Worm (Caenorhabditis elegans) whole organism, L4 larva: ENCODE data around the gene nhr-76.
A peak's percentile ranks its signal among the peaks of the same experiment; 100 is the strongest.

ENCODE experiments used
- D1046.2 ChIP-seq: fragments of 200-800 bp; sonication (Bioruptor generic); IDR thresholded peaks from 2 replicates; pipeline ENCODE4 v1.3.6; 2022; ENCODE audit warnings: missing genetic modification characterization, missing compliant biosample characterization
- F10B5.3 ChIP-seq: sonication (generic microtip); optimal IDR thresholded peaks from 2 replicates; lab custom pipeline; 2016; ENCODE audit warnings: mild to moderate bottlenecking, missing genetic modification characterization, missing compliant biosample characterization
- F26F4.8 ChIP-seq: fragments of 200-800 bp; sonication (Bioruptor generic); conservative IDR thresholded peaks from 2 replicates; pipeline ENCODE4 v1.3.6; 2022; ENCODE audit warnings: missing genetic modification characterization, missing compliant biosample characterization
- F44E2.7 ChIP-seq: fragments of 200-800 bp; sonication (Bioruptor generic); IDR thresholded peaks from 2 replicates; pipeline ENCODE4 v2.1.2; 2022; ENCODE audit warnings: missing genetic modification characterization, missing compliant biosample characterization
- F49E8.2 ChIP-seq: sonication (generic microtip); optimal IDR thresholded peaks from 2 replicates; lab custom pipeline; 2016; ENCODE audit warnings: missing compliant biosample characterization, mild to moderate bottlenecking, missing genetic modification characterization, borderline replicate concordance
- R02D3.7 ChIP-seq: fragments of 150-350 bp; sonication (generic microtip); optimal IDR thresholded peaks from 3 replicates; lab custom pipeline; 2014; ENCODE audit warnings: missing biosample characterization, missing genetic modification characterization
- T20F7.1 ChIP-seq: fragments of 200-800 bp; sonication (Bioruptor generic); optimal IDR thresholded peaks from 2 replicates; lab custom pipeline; 2018; ENCODE audit warnings: mild to moderate bottlenecking, missing genetic modification characterization, missing compliant biosample characterization
- T26A8.4 ChIP-seq: fragments of 200-800 bp; sonication (Bioruptor generic); IDR thresholded peaks from 2 replicates; pipeline ENCODE4 v1.3.6; 2022; ENCODE audit warnings: missing genetic modification characterization, missing compliant biosample characterization
- Y105C5A.15 ChIP-seq: fragments of 200-800 bp; sonication (Bioruptor generic); IDR thresholded peaks from 2 replicates; pipeline ENCODE4 v1.3.6; 2022; ENCODE audit warnings: missing genetic modification characterization, missing compliant biosample characterization
- Y48G9A.11 ChIP-seq: fragments of 200-800 bp; sonication (Bioruptor generic); IDR thresholded peaks from 2 replicates; pipeline ENCODE4 v1.3.6; 2022; ENCODE audit warnings: missing genetic modification reagents, missing genetic modification characterization, missing compliant biosample characterization
- ZK546.5 ChIP-seq, 2 experiments: sonication (generic microtip); optimal IDR thresholded peaks; 2 replicates each; lab custom pipeline; 2017; ENCODE audit warnings: missing biosample characterization in 2 of 2, missing genetic modification characterization in 2 of 2
- aly-2 ChIP-seq: sonication (generic microtip); optimal IDR thresholded peaks from 2 replicates; lab custom pipeline; 2018; ENCODE audit warnings: missing biosample characterization, missing genetic modification characterization
- arid-1 ChIP-seq: fragments of 200-800 bp; sonication (Bioruptor generic); conservative IDR thresholded peaks from 2 replicates; pipeline ENCODE4 v1.3.6; 2022; ENCODE audit warnings: missing genetic modification reagents, missing genetic modification characterization, missing compliant biosample characterization
- attf-4 ChIP-seq: sonication (generic microtip); optimal IDR thresholded peaks from 3 replicates; lab custom pipeline; 2017; ENCODE audit warnings: missing biosample characterization, missing genetic modification characterization
- ceh-20 ChIP-seq: fragments of 200-800 bp; sonication (Bioruptor generic); IDR thresholded peaks from 2 replicates; pipeline ENCODE4 v1.3.6; 2022; ENCODE audit warnings: missing genetic modification reagents, missing genetic modification characterization, missing compliant biosample characterization
- ceh-28 ChIP-seq: fragments of 150-350 bp; optimal IDR thresholded peaks from 2 replicates; lab custom pipeline; 2014; ENCODE audit warnings: missing biosample characterization, missing genetic modification reagents, missing genetic modification characterization
- ceh-44 ChIP-seq: fragments of 200-800 bp; sonication (Bioruptor generic); IDR thresholded peaks from 2 replicates; pipeline ENCODE4 v1.3.6; 2022; ENCODE audit warnings: missing genetic modification reagents, missing genetic modification characterization, missing compliant biosample characterization
- ces-1 ChIP-seq: fragments of 150-350 bp; sonication (generic microtip); optimal IDR thresholded peaks from 4 replicates; lab custom pipeline; 2014; ENCODE audit warnings: missing biosample characterization, missing genetic modification reagents, missing genetic modification characterization
- daf-12 ChIP-seq: fragments of 150-350 bp; optimal IDR thresholded peaks from 2 replicates; lab custom pipeline; 2014; ENCODE audit warnings: missing biosample characterization, missing genetic modification reagents, missing genetic modification characterization
- daf-8 ChIP-seq: fragments of 200-800 bp; sonication (Bioruptor generic); IDR thresholded peaks from 2 replicates; pipeline ENCODE4 v1.3.6; 2022; ENCODE audit warnings: missing genetic modification characterization, missing compliant biosample characterization
- dmd-9 ChIP-seq: fragments of 200-800 bp; sonication (Bioruptor generic); IDR thresholded peaks from 2 replicates; pipeline ENCODE4 v1.3.6; 2022; ENCODE audit warnings: missing genetic modification reagents, missing genetic modification characterization, missing compliant biosample characterization
- dpl-1 ChIP-seq: fragments of 150-350 bp; optimal IDR thresholded peaks from 2 replicates; lab custom pipeline; 2014; ENCODE audit warnings: missing biosample characterization, missing genetic modification reagents, missing genetic modification characterization
- dve-1 ChIP-seq: sonication (generic microtip); optimal IDR thresholded peaks from 2 replicates; lab custom pipeline; 2017; ENCODE audit warnings: antibody characterized with exemption, mild to moderate bottlenecking, missing genetic modification characterization, missing compliant biosample characterization; ENCODE audit not compliant: insufficient read depth
- gei-8 ChIP-seq: fragments of 200-800 bp; sonication (Bioruptor generic); optimal IDR thresholded peaks from 2 replicates; lab custom pipeline; 2018; ENCODE audit warnings: mild to moderate bottlenecking, missing genetic modification characterization, missing compliant biosample characterization
- hlh-30 ChIP-seq: sonication (generic microtip); optimal IDR thresholded peaks from 2 replicates; lab custom pipeline; 2017; ENCODE audit warnings: antibody characterized with exemption, mild to moderate bottlenecking, missing genetic modification characterization, missing compliant biosample characterization; ENCODE audit not compliant: insufficient read depth
- lin-15B ChIP-seq: fragments of 150-350 bp; sonication (generic microtip); optimal IDR thresholded peaks from 3 replicates; lab custom pipeline; 2014; ENCODE audit warnings: missing biosample characterization, missing genetic modification characterization
- lin-29 ChIP-seq: fragments of 200-800 bp; sonication (Bioruptor generic); IDR thresholded peaks from 2 replicates; pipeline ENCODE4 v1.3.6; 2022; ENCODE audit warnings: missing genetic modification reagents, missing genetic modification characterization, missing compliant biosample characterization
- lir-3 ChIP-seq: sonication (generic microtip); optimal IDR thresholded peaks from 2 replicates; lab custom pipeline; 2016; ENCODE audit warnings: mild to moderate bottlenecking, missing genetic modification characterization, missing compliant biosample characterization
- lsy-2 ChIP-seq, 2 experiments: fragments of 150-350 bp in 1 of 2; sonication (generic microtip) in 1 of 2; optimal IDR thresholded peaks; 2 replicates each; lab custom pipeline; 2014 to 2017; ENCODE audit warnings: missing biosample characterization in 2 of 2, missing genetic modification characterization in 2 of 2
- madf-9 ChIP-seq: fragments of 200-800 bp; sonication (Bioruptor generic); conservative IDR thresholded peaks from 2 replicates; pipeline ENCODE4 v1.3.6; 2022; ENCODE audit warnings: missing genetic modification reagents, missing genetic modification characterization, missing compliant biosample characterization
- mdl-1 ChIP-seq, 2 experiments: fragments of 150-350 bp in 1 of 2; sonication (generic microtip) in 1 of 2; optimal IDR thresholded peaks; 2 replicates each; lab custom pipeline; 2014 to 2017; ENCODE audit warnings: missing biosample characterization in 2 of 2, missing genetic modification characterization in 2 of 2
- mdt-29 ChIP-seq: fragments of 200-800 bp; sonication (Bioruptor generic); IDR thresholded peaks from 2 replicates; pipeline ENCODE4 v1.3.6; 2022; ENCODE audit warnings: missing genetic modification reagents, missing genetic modification characterization, missing compliant biosample characterization
- mes-2 ChIP-seq: sonication (generic microtip); optimal IDR thresholded peaks from 2 replicates; lab custom pipeline; 2016; ENCODE audit warnings: missing genotype, mild to moderate bottlenecking, missing genetic modification characterization, missing compliant biosample characterization; ENCODE audit not compliant: poor library complexity, severe bottlenecking
- mxl-2 ChIP-seq: fragments of 200-800 bp; sonication (Bioruptor generic); conservative IDR thresholded peaks from 2 replicates; pipeline ENCODE4 v1.3.6; 2022; ENCODE audit warnings: missing genetic modification reagents, missing genetic modification characterization, missing compliant biosample characterization
- nhr-102 ChIP-seq: sonication (generic microtip); optimal IDR thresholded peaks from 2 replicates; lab custom pipeline; 2016; ENCODE audit warnings: mild to moderate bottlenecking, missing genetic modification characterization, moderate library complexity, missing compliant biosample characterization
- nhr-11 ChIP-seq: fragments of 150-350 bp; optimal IDR thresholded peaks from 2 replicates; lab custom pipeline; 2014; ENCODE audit warnings: missing biosample characterization, missing genetic modification characterization
- nhr-111 ChIP-seq: fragments of 200-800 bp; sonication (Bioruptor generic); optimal IDR thresholded peaks from 2 replicates; lab custom pipeline; 2018; ENCODE audit warnings: mild to moderate bottlenecking, missing genetic modification characterization, missing compliant biosample characterization
- nhr-6 ChIP-seq: fragments of 150-350 bp; optimal IDR thresholded peaks from 2 replicates; lab custom pipeline; 2014; ENCODE audit warnings: missing biosample characterization, missing genetic modification characterization
- nhr-76 ChIP-seq: fragments of 150-350 bp; optimal IDR thresholded peaks from 2 replicates; lab custom pipeline; 2014; ENCODE audit warnings: missing biosample characterization, missing genetic modification characterization
- php-3 ChIP-seq: fragments of 200-800 bp; sonication (Bioruptor generic); IDR thresholded peaks from 2 replicates; pipeline ENCODE4 v1.3.6; 2022; ENCODE audit warnings: missing genetic modification reagents, missing genetic modification characterization, missing compliant biosample characterization
- pqm-1 ChIP-seq: sonication (generic microtip); optimal IDR thresholded peaks from 2 replicates; lab custom pipeline; 2017; ENCODE audit warnings: missing biosample characterization, missing genetic modification characterization
- rbr-2 ChIP-seq: sonication (generic microtip); optimal IDR thresholded peaks from 2 replicates; lab custom pipeline; 2016; ENCODE audit warnings: missing genotype, missing genetic modification characterization, missing compliant biosample characterization
- set-16 ChIP-seq: fragments of 200-800 bp; sonication (Bioruptor generic); IDR thresholded peaks from 2 replicates; pipeline ENCODE4 v1.3.6; 2022; ENCODE audit warnings: missing genetic modification reagents, missing genetic modification characterization, missing compliant biosample characterization
- skn-1 ChIP-seq: fragments of 150-350 bp; optimal IDR thresholded peaks from 2 replicates; lab custom pipeline; 2014; ENCODE audit warnings: missing biosample characterization, missing genetic modification characterization
- snpc-1.2 ChIP-seq: fragments of 200-800 bp; sonication (Bioruptor generic); IDR thresholded peaks from 2 replicates; pipeline ENCODE4 v1.3.6; 2022; ENCODE audit warnings: missing genetic modification reagents, missing genetic modification characterization, missing compliant biosample characterization
- spr-1 ChIP-seq: sonication (generic microtip); optimal IDR thresholded peaks from 2 replicates; lab custom pipeline; 2016; ENCODE audit warnings: mild to moderate bottlenecking, missing genetic modification characterization, missing compliant biosample characterization
- spr-3 ChIP-seq: fragments of 200-800 bp; sonication (Bioruptor generic); optimal IDR thresholded peaks from 2 replicates; lab custom pipeline; 2018; ENCODE audit warnings: mild to moderate bottlenecking, missing genetic modification characterization, missing compliant biosample characterization
- tra-1 ChIP-seq: fragments of 200-800 bp; sonication (Bioruptor generic); IDR thresholded peaks from 2 replicates; pipeline ENCODE4 v1.3.6; 2022; ENCODE audit warnings: missing genetic modification reagents, missing genetic modification characterization, missing compliant biosample characterization
- zag-1 ChIP-seq: fragments of 150-350 bp; optimal IDR thresholded peaks from 2 replicates; lab custom pipeline; 2014; ENCODE audit warnings: missing biosample characterization, missing genetic modification characterization
- zfp-2 ChIP-seq: sonication (generic microtip); optimal IDR thresholded peaks from 2 replicates; lab custom pipeline; 2016; ENCODE audit warnings: mild to moderate bottlenecking, missing genetic modification characterization, missing compliant biosample characterization
- ztf-7 ChIP-seq: fragments of 150-350 bp; optimal IDR thresholded peaks from 2 replicates; lab custom pipeline; 2014; ENCODE audit warnings: missing biosample characterization, missing genetic modification characterization

nhr-76 gene

ce11 chrIV:620324-620723 lies 7.0 kb upstream of the nhr-76 start (continued):
- TF ChIP-seq lin-15B (tag; lab: Kevin White, UChicago) (no peak), aly-2 (tag; lab: Kevin White, UChicago) (no peak), T26A8.4 (GFP tag; lab: Robert Waterston, UW) (peak; percentile 71; the same call in 1 of the 2 replicates), hlh-30 (tag; lab: Kevin White, UChicago) (no peak), ceh-44 (0 out of 2 replicates have a peak, but pooled peaks have one; percentile 35), nhr-111 (GFP tag; lab: Kevin White, UChicago) (peak; percentile 56), Y105C5A.15 (GFP tag; lab: Robert Waterston, UW) (0 out of 2 replicates have a peak, but pooled peaks have one; percentile 57), gei-8 (peak; percentile 59), ceh-20 (GFP tag; lab: Robert Waterston, UW) (0 out of 2 replicates have a peak, but pooled peaks have one; percentile 30), php-3 (peak; percentile 58; the same call in 1 of the 2 replicates), pqm-1 (tag; lab: Kevin White, UChicago) (no peak), lir-3 (tag; lab: Kevin White, UChicago) (peak; percentile 40), daf-8 (GFP tag; lab: Robert Waterston, UW) (no peak), set-16 (GFP tag; lab: Robert Waterston, UW) (no peak), dmd-9 (peak; percentile 71), F49E8.2 (tag; lab: Kevin White, UChicago) (no peak), tra-1 (GFP tag; lab: Robert Waterston, UW) (peak; percentile 62), madf-9 (GFP tag; lab: Robert Waterston, UW) (peak; percentile 67; the same call in 1 of the 2 replicates), ceh-28 (tag; lab: Kevin White, UChicago) (no peak), mdt-29 (GFP tag; lab: Robert Waterston, UW) (no peak), daf-12 (tag; lab: Kevin White, UChicago) (no peak), Y48G9A.11 (GFP tag; lab: Robert Waterston, UW) (peak; percentile 56), mxl-2 (no peak), F44E2.7 (GFP tag; lab: Robert Waterston, UW) (peak; percentile 85; the same call in 1 of the 2 replicates), spr-3 (peak; percentile 70), F26F4.8 (GFP tag; lab: Robert Waterston, UW) (peak; percentile 74), nhr-102 (tag; lab: Kevin White, UChicago) (no peak), spr-1 (peak; percentile 31), lin-29 (GFP tag; lab: Robert Waterston, UW) (no peak), T20F7.1 (GFP tag; lab: Kevin White, UChicago) (no peak), zag-1 (tag; lab: Kevin White, UChicago) (no peak), snpc-1.2 (GFP tag; lab: Robert Waterston, UW) (peak; percentile 74), D1046.2 (GFP tag; lab: Robert Waterston, UW) (0 out of 2 replicates have a peak, but pooled peaks have one; percentile 50), arid-1 (GFP tag; lab: Robert Waterston, UW) (peak; percentile 63; the same call in 1 of the 2 replicates), attf-4 (tag; lab: Kevin White, UChicago) (no peak), nhr-11 (tag; lab: Kevin White, UChicago) (no peak), mes-2 (no peak), rbr-2 (tag; lab: Kevin White, UChicago) (peak; percentile 65), mdl-1 (tag; optimal IDR thresholded peaks at IDR 0.05; lab: Kevin White, UChicago) (peak in 1 of 2 experiments; percentile 13), ZK546.5 (tag; optimal IDR thresholded peaks at IDR 0.05; lab: Kevin White, UChicago) (no peak), nhr-6 (tag; lab: Kevin White, UChicago) (peak; percentile 38), dpl-1 (GFP tag; lab: Kevin White, UChicago) (no peak), ces-1 (GFP tag; lab: Kevin White, UChicago) (no peak), zfp-2 (tag; lab: Kevin White, UChicago) (no peak), skn-1 (tag; lab: Kevin White, UChicago) (no peak), ztf-7 (peak; percentile 24), R02D3.7 (tag; lab: Kevin White, UChicago) (no peak), nhr-76 (tag; lab: Kevin White, UChicago) (no peak), F10B5.3 (tag; lab: Kevin White, UChicago) (no peak), dve-1 (tag; lab: Kevin White, UChicago) (no peak), lsy-2 (tag; optimal IDR thresholded peaks at IDR 0.05; lab: Kevin White, UChicago) (no peak)
